Worm (Caenorhabditis elegans) whole organism, young adult: ENCODE results near the gene Y10G11A.1.

Experiments used
- B0019.2 ChIP-seq: fragments of 200-800 bp; sonication (Bioruptor generic); conservative IDR thresholded peaks from 2 replicates; pipeline ENCODE4 v1.3.6; 2022; ENCODE audit warnings: missing genetic modification reagents, missing genetic modification characterization, missing compliant biosample characterization
- B0035.1 ChIP-seq: sonication (generic microtip); optimal IDR thresholded peaks from 2 replicates; lab custom pipeline; 2016; ENCODE audit warnings: missing genetic modification characterization, mild to moderate bottlenecking, missing compliant biosample characterization, missing genotype, missing genetic modification reagents
- B0261.1 ChIP-seq: sonication (generic microtip); optimal IDR thresholded peaks from 2 replicates; lab custom pipeline; 2016; ENCODE audit warnings: mild to moderate bottlenecking, missing genetic modification characterization, moderate library complexity, missing compliant biosample characterization
- C06A6.2 ChIP-seq: fragments of 200-800 bp; sonication (Bioruptor generic); conservative IDR thresholded peaks from 2 replicates; pipeline ENCODE4 v1.3.6; 2022; ENCODE audit warnings: missing genetic modification characterization, missing compliant biosample characterization
- C17E4.6 ChIP-seq: fragments of 200-800 bp; sonication (Bioruptor generic); IDR thresholded peaks from 2 replicates; pipeline ENCODE4 v1.3.6; 2022; ENCODE audit warnings: missing genetic modification reagents, missing genetic modification characterization, missing compliant biosample characterization
- F49E8.2 ChIP-seq: sonication (generic microtip); optimal IDR thresholded peaks from 3 replicates; lab custom pipeline; 2017; ENCODE audit warnings: missing genetic modification characterization, mild to moderate bottlenecking, missing compliant biosample characterization, antibody characterized with exemption, moderate library complexity; ENCODE audit not compliant: insufficient read depth
- F52B5.7 ChIP-seq: sonication (generic microtip); optimal IDR thresholded peaks from 2 replicates; lab custom pipeline; 2016; ENCODE audit warnings: mild to moderate bottlenecking, missing genetic modification characterization, missing compliant biosample characterization
- F57A8.1 ChIP-seq: fragments of 200-800 bp; sonication (Bioruptor generic); optimal IDR thresholded peaks from 2 replicates; lab custom pipeline; 2018; ENCODE audit warnings: mild to moderate bottlenecking, missing genetic modification characterization, moderate library complexity, missing compliant biosample characterization
- K11D2.4 ChIP-seq: fragments of 200-800 bp; sonication (Bioruptor generic); IDR thresholded peaks from 2 replicates; pipeline ENCODE4 v1.3.6; 2022; ENCODE audit warnings: missing genetic modification reagents, missing genetic modification characterization, missing compliant biosample characterization
- K12H6.12 ChIP-seq: fragments of 200-800 bp; sonication (Bioruptor generic); optimal IDR thresholded peaks from 2 replicates; lab custom pipeline; 2018; ENCODE audit warnings: mild to moderate bottlenecking, missing genetic modification characterization, missing compliant biosample characterization
- Y53F4B.3 ChIP-seq: fragments of 200-800 bp; sonication (Bioruptor generic); IDR thresholded peaks from 2 replicates; pipeline ENCODE4 v1.3.6; 2022; ENCODE audit warnings: missing genetic modification reagents, missing genetic modification characterization, missing compliant biosample characterization
- Y53G8AR.9 ChIP-seq: fragments of 200-800 bp; sonication (Bioruptor generic); conservative IDR thresholded peaks from 2 replicates; pipeline ENCODE4 v1.3.6; 2022; ENCODE audit warnings: missing genetic modification reagents, missing genetic modification characterization, missing compliant biosample characterization
- Y56A3A.18 ChIP-seq: fragments of 200-800 bp; sonication (Bioruptor generic); IDR thresholded peaks from 2 replicates; pipeline ENCODE4 v1.3.6; 2022; ENCODE audit warnings: missing genetic modification reagents, missing genetic modification characterization, missing compliant biosample characterization
- Y95B8A.8 ChIP-seq: fragments of 200-800 bp; sonication (Bioruptor generic); IDR thresholded peaks from 2 replicates; pipeline ENCODE4 v1.3.6; 2022; ENCODE audit warnings: missing genetic modification reagents, missing genetic modification characterization, missing compliant biosample characterization
- aptf-3 ChIP-seq: fragments of 200-800 bp; sonication (Bioruptor generic); IDR thresholded peaks from 2 replicates; pipeline ENCODE4 v1.3.6; 2022; ENCODE audit warnings: missing genetic modification characterization, missing compliant biosample characterization
- athp-1 ChIP-seq: sonication (generic microtip); optimal IDR thresholded peaks from 2 replicates; lab custom pipeline; 2017; ENCODE audit warnings: mild to moderate bottlenecking, missing genetic modification characterization, missing compliant biosample characterization
- chd-7 ChIP-seq: sonication (generic microtip); optimal IDR thresholded peaks from 2 replicates; lab custom pipeline; 2016; ENCODE audit warnings: mild to moderate bottlenecking, missing genetic modification characterization, moderate library complexity, missing compliant biosample characterization
- dox-1 ChIP-seq: fragments of 200-800 bp; sonication (Bioruptor generic); IDR thresholded peaks from 2 replicates; pipeline ENCODE4 v1.3.6; 2022; ENCODE audit warnings: missing genetic modification reagents, missing genetic modification characterization, missing compliant biosample characterization
- egl-44 ChIP-seq: fragments of 200-800 bp; sonication (Bioruptor generic); IDR thresholded peaks from 2 replicates; pipeline ENCODE4 v1.3.6; 2022; ENCODE audit warnings: missing genetic modification reagents, missing genetic modification characterization, missing compliant biosample characterization
- gei-17 ChIP-seq: fragments of 200-800 bp; sonication (Bioruptor generic); optimal IDR thresholded peaks from 2 replicates; lab custom pipeline; 2018; ENCODE audit warnings: mild to moderate bottlenecking, missing genetic modification characterization, missing compliant biosample characterization
- lin-35 ChIP-seq, 3 experiments: fragments of 150-350 bp in 2 of 3; sonication (generic microtip) in 1 of 3; optimal IDR thresholded peaks; 2 replicates each; lab custom pipeline; 2014 to 2018; ENCODE audit warnings: missing biosample characterization in 3 of 3, missing genetic modification characterization in 3 of 3, missing genetic modification reagents in 3 of 3
- lir-1 ChIP-seq: fragments of 200-800 bp; sonication (Bioruptor generic); conservative IDR thresholded peaks from 2 replicates; pipeline ENCODE4 v1.3.6; 2022; ENCODE audit warnings: missing genetic modification reagents, missing genetic modification characterization, missing compliant biosample characterization
- madf-3 ChIP-seq: fragments of 200-800 bp; sonication (Bioruptor generic); IDR thresholded peaks from 2 replicates; pipeline ENCODE4 v1.3.6; 2022; ENCODE audit warnings: missing genetic modification reagents, missing genetic modification characterization, missing compliant biosample characterization
- madf-6 ChIP-seq: fragments of 200-800 bp; sonication (Bioruptor generic); IDR thresholded peaks from 2 replicates; pipeline ENCODE4 v1.3.6; 2022; ENCODE audit warnings: missing genetic modification reagents, missing genetic modification characterization, missing compliant biosample characterization
- nfyb-1 ChIP-seq: fragments of 200-800 bp; sonication (Bioruptor generic); IDR thresholded peaks from 2 replicates; pipeline ENCODE4 v1.3.6; 2022; ENCODE audit warnings: missing genetic modification reagents, missing genetic modification characterization, missing compliant biosample characterization
- nhr-179 ChIP-seq: sonication (generic microtip); optimal IDR thresholded peaks from 2 replicates; lab custom pipeline; 2016; ENCODE audit warnings: mild to moderate bottlenecking, missing genetic modification characterization, missing compliant biosample characterization
- rcor-1 ChIP-seq: fragments of 200-800 bp; sonication (Bioruptor generic); IDR thresholded peaks from 2 replicates; pipeline ENCODE4 v1.3.6; 2022; ENCODE audit warnings: missing genetic modification reagents, missing genetic modification characterization, missing compliant biosample characterization
- rec-8 ChIP-seq, 2 experiments: sonication (generic microtip); optimal IDR thresholded peaks; 2 replicates each; lab custom pipeline; 2016; ENCODE audit warnings: mild to moderate bottlenecking in 2 of 2, missing genetic modification characterization in 2 of 2, missing genetic modification reagents in 2 of 2, missing genotype in 2 of 2, missing biosample characterization in 1 of 2, missing compliant biosample characterization in 1 of 2, moderate library complexity in 1 of 2
- snpc-1.3 ChIP-seq: sonication (generic microtip); optimal IDR thresholded peaks from 2 replicates; lab custom pipeline; 2017; ENCODE audit warnings: missing genetic modification characterization, mild to moderate bottlenecking, missing compliant biosample characterization, antibody characterized with exemption, moderate library complexity, missing genotype, missing genetic modification reagents; ENCODE audit not compliant: insufficient read depth
- snpc-3.4 ChIP-seq: sonication (generic microtip); optimal IDR thresholded peaks from 2 replicates; lab custom pipeline; 2017; ENCODE audit warnings: missing genetic modification characterization, mild to moderate bottlenecking, missing compliant biosample characterization, antibody characterized with exemption, moderate library complexity, missing genotype, missing genetic modification reagents
- snpc-4 ChIP-seq, 5 experiments: fragments of 150-350 bp in 1 of 5; sonication (generic microtip) in 4 of 5; optimal IDR thresholded peaks; 2 replicates each; lab custom pipeline; 2014 to 2018; ENCODE audit warnings: missing genetic modification characterization in 5 of 5, missing biosample characterization in 3 of 5, antibody characterized with exemption in 2 of 5, mild to moderate bottlenecking in 2 of 5, missing compliant biosample characterization in 2 of 5, missing genotype in 2 of 5, moderate library complexity in 2 of 5, missing genetic modification reagents in 1 of 5
- tlf-1 ChIP-seq: fragments of 200-800 bp; sonication (Bioruptor generic); optimal IDR thresholded peaks from 2 replicates; lab custom pipeline; 2018; ENCODE audit warnings: mild to moderate bottlenecking, missing genetic modification characterization, missing compliant biosample characterization
- xnd-1 ChIP-seq: sonication (generic microtip); optimal IDR thresholded peaks from 2 replicates; lab custom pipeline; 2016; ENCODE audit warnings: missing genotype, missing genetic modification reagents, missing genetic modification characterization, missing compliant biosample characterization

The Y10G11A.1 gene

ce11 chrIV:16388856-16389461 is 35.5 kb upstream of the Y10G11A.1 start (continued):
- TF ChIP-seq madf-6 (GFP tag; lab: Robert Waterston, UW) (no peak), Y53G8AR.9 (GFP tag; lab: Robert Waterston, UW) (peak; percentile 48; the same call in 1 of the 2 replicates), K12H6.12 (tag; lab: Kevin White, UChicago) (peak; percentile 46), C17E4.6 (no peak; the same call in 1 of the 2 replicates), athp-1 (peak; percentile 40), F52B5.7 (tag; lab: Kevin White, UChicago) (peak; percentile 67), aptf-3 (GFP tag; lab: Robert Waterston, UW) (peak; percentile 82; the same call in 1 of the 2 replicates), snpc-3.4 (peak; percentile 73), B0019.2 (GFP tag; lab: Robert Waterston, UW) (peak; percentile 39; the same call in 1 of the 2 replicates), gei-17 (GFP tag; lab: Kevin White, UChicago) (no peak), B0261.1 (tag; lab: Kevin White, UChicago) (peak; percentile 91), egl-44 (GFP tag; lab: Robert Waterston, UW) (0 out of 2 replicates have a peak, but pooled peaks have one; percentile 70), dox-1 (peak; percentile 93), F57A8.1 (GFP tag; lab: Kevin White, UChicago) (no peak), lin-35 (GFP tag; optimal IDR thresholded peaks at IDR 0.05; lab: Kevin White, UChicago) (peak in 1 of 3 experiments; percentile 70), B0035.1 (tag; lab: Kevin White, UChicago) (peak; percentile 58), chd-7 (tag; lab: Kevin White, UChicago) (no peak), snpc-4 (GFP tag; optimal IDR thresholded peaks at IDR 0.05; lab: Kevin White, UChicago) (peak; percentile 92), snpc-4 (tag; optimal IDR thresholded peaks at IDR 0.05; lab: Kevin White, UChicago) (peak; percentile 69 to 98 (median 96)), nhr-179 (tag; lab: Kevin White, UChicago) (no peak), K11D2.4 (GFP tag; lab: Robert Waterston, UW) (no peak; the same call in 1 of the 2 replicates), snpc-1.3 (peak; percentile 90), Y95B8A.8 (GFP tag; lab: Robert Waterston, UW) (no peak), rcor-1 (peak; percentile 89), C06A6.2 (no peak), lir-1 (GFP tag; lab: Robert Waterston, UW) (peak; percentile 79), rec-8 (tag; optimal IDR thresholded peaks at IDR 0.05; lab: Kevin White, UChicago) (peak; percentile 29 to 54), nfyb-1 (GFP tag; lab: Robert Waterston, UW) (peak; percentile 85), Y56A3A.18 (GFP tag; lab: Robert Waterston, UW) (peak; percentile 92), Y53F4B.3 (GFP tag; lab: Robert Waterston, UW) (peak; percentile 45; the same call in 1 of the 2 replicates), xnd-1 (tag; lab: Kevin White, UChicago) (no peak), madf-3 (no peak)

- TF ChIP-seq chd-7 (tag; lab: Kevin White, UChicago) (no peak), tlf-1 (no peak), F49E8.2 (no peak), nhr-179 (tag; lab: Kevin White, UChicago) (no peak)
Measured at ce11 chrIV:16391470-16391869, 33.0 kb upstream of the Y10G11A.1 start.

ce11 chrIV:16393668-16394067 is 30.8 kb upstream of the Y10G11A.1 start, which contains the start of gene Y65A5A.24:
Gene Y65A5A.24, plus strand, starts transcription at chrIV:16393968.
- TF ChIP-seq dox-1 (no peak), snpc-4 (GFP tag; optimal IDR thresholded peaks at IDR 0.05; lab: Kevin White, UChicago) (no peak), snpc-4 (tag; optimal IDR thresholded peaks at IDR 0.05; lab: Kevin White, UChicago) (peak in 1 of 4 experiments; percentile 36)
- TF ChIP-seq, all 124 proteins: peak for 1
